Worm (Caenorhabditis elegans) whole organism, L4 larva: ENCODE results near the gene mthf-1.

ENCODE experiments used
- F49E8.2 ChIP-seq: sonication (generic microtip); optimal IDR thresholded peaks from 2 replicates; lab custom pipeline; 2016; ENCODE audit warnings: missing compliant biosample characterization, mild to moderate bottlenecking, missing genetic modification characterization, borderline replicate concordance
- madf-5 ChIP-seq, 2 experiments: fragments of 200-800 bp; sonication (Bioruptor generic); IDR thresholded peaks; 2 replicates each; pipeline ENCODE4 v1.3.6; 2022; ENCODE audit warnings: missing compliant biosample characterization in 2 of 2, missing genetic modification characterization in 2 of 2
- nhr-77 ChIP-seq: fragments of 150-350 bp; optimal IDR thresholded peaks from 2 replicates; lab custom pipeline; 2014; ENCODE audit warnings: missing biosample characterization, missing genetic modification characterization
- ztf-11 ChIP-seq: fragments of 150-350 bp; optimal IDR thresholded peaks from 2 replicates; lab custom pipeline; 2014; ENCODE audit warnings: missing biosample characterization, missing genetic modification characterization

DNA sequence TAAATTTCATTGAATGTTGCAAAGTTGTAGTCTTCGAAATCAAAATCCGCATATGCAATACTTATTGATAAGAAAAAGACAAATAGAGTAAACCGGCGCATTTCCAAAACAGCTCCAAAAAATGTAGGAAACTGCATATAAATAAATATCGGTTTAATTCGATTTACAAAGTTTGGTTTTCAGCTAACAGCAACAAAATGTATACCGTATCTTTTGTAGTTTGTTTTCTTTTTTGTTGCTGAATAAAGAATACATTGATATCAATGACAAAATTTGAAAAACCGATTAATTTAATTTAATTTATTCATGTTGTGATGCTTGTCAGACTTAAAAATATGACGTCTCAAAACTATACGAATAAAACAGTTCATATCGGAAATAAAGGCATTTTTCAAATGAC, 16.2 kb downstream of the mthf-1 start, which contains the start of gene B0228.8:
- TF ChIP-seq nhr-77 (tag; lab: Kevin White, UChicago), result no peak
- no peak for TF ChIP-seq F49E8.2
- TF ChIP-seq ztf-11 (tag; lab: Kevin White, UChicago), result no peak
- TF ChIP-seq madf-5 (GFP tag; IDR thresholded peaks at IDR 0.05; lab: Robert Waterston, UW), result no peak
